Fruit fly (Drosophila melanogaster) whole organism, embryonic: ENCODE results near the gene CG15725.
A peak's percentile ranks its signal among the peaks of the same experiment; 100 is the strongest.

Experiments
- ATbp ChIP-seq: fragments of 200-800 bp; sonication (Bioruptor generic); optimal IDR thresholded peaks from 2 replicates; lab custom pipeline; 2017; ENCODE audit warnings: missing biosample characterization, mild to moderate bottlenecking, missing genetic modification characterization, missing genetic modification reagents
- CG10431 ChIP-seq: fragments of 200-800 bp; sonication (Bioruptor generic); optimal IDR thresholded peaks from 3 replicates; lab custom pipeline; 2018; ENCODE audit warnings: missing biosample characterization, mild to moderate bottlenecking, missing genetic modification characterization
- CG10543 ChIP-seq: fragments of 200-800 bp; sonication (Bioruptor generic); optimal IDR thresholded peaks from 3 replicates; lab custom pipeline; 2017; ENCODE audit warnings: missing biosample characterization, mild to moderate bottlenecking, missing genetic modification characterization, moderate library complexity
- CG10565 ChIP-seq: fragments of 200-800 bp; sonication (Bioruptor generic); optimal IDR thresholded peaks from 3 replicates; lab custom pipeline; 2016; ENCODE audit warnings: missing biosample characterization, mild to moderate bottlenecking, missing genetic modification characterization
- CG11398 ChIP-seq: fragments of 200-800 bp; sonication (Bioruptor generic); optimal IDR thresholded peaks from 2 replicates; lab custom pipeline; 2016; ENCODE audit warnings: missing biosample characterization, missing genetic modification characterization
- CG12071 ChIP-seq: fragments of 200-800 bp; sonication (Bioruptor generic); optimal IDR thresholded peaks from 3 replicates; lab custom pipeline; 2018; ENCODE audit warnings: missing biosample characterization, mild to moderate bottlenecking, missing genetic modification characterization
- CG12391 ChIP-seq: fragments of 200-800 bp; sonication (Bioruptor generic); optimal IDR thresholded peaks from 3 replicates; lab custom pipeline; 2018; ENCODE audit warnings: missing biosample characterization, mild to moderate bottlenecking, missing genetic modification characterization, moderate library complexity
- CG14014 ChIP-seq: fragments of 200-800 bp; sonication (Bioruptor generic); IDR thresholded peaks from 2 replicates; pipeline ENCODE4 v1.3.6; 2022; ENCODE audit warnings: missing biosample characterization, missing genetic modification characterization
- CG1603 ChIP-seq: fragments of 200-800 bp; sonication (Bioruptor generic); optimal IDR thresholded peaks from 2 replicates; lab custom pipeline; 2019; ENCODE audit warnings: missing biosample characterization, mild to moderate bottlenecking, missing genetic modification characterization, moderate library complexity
- CG16863 ChIP-seq: fragments of 200-800 bp; sonication (Bioruptor generic); optimal IDR thresholded peaks from 3 replicates; lab custom pipeline; 2016; ENCODE audit warnings: missing biosample characterization, missing genetic modification characterization
- CG17385 ChIP-seq: fragments of 200-800 bp; sonication (Bioruptor generic); optimal IDR thresholded peaks from 3 replicates; lab custom pipeline; 2018; ENCODE audit warnings: missing biosample characterization, mild to moderate bottlenecking, missing genetic modification characterization
- CG18262 ChIP-seq: fragments of 200-800 bp; optimal IDR thresholded peaks from 3 replicates; lab custom pipeline; 2019; ENCODE audit warnings: missing biosample characterization, mild to moderate bottlenecking, missing genetic modification characterization, moderate library complexity
- CG2116 ChIP-seq: fragments of 200-800 bp; sonication (Bioruptor generic); optimal IDR thresholded peaks from 3 replicates; lab custom pipeline; 2018; ENCODE audit warnings: missing biosample characterization, mild to moderate bottlenecking, missing genetic modification characterization
- CG2129 ChIP-seq: fragments of 200-800 bp; sonication (Bioruptor generic); IDR thresholded peaks from 2 replicates; pipeline ENCODE4 v1.3.6; 2022; ENCODE audit warnings: missing biosample characterization, missing genetic modification characterization; ENCODE audit not compliant: partially characterized antibody
- CG33557 ChIP-seq: fragments of 200-800 bp; sonication (Bioruptor generic); optimal IDR thresholded peaks from 2 replicates; lab custom pipeline; 2019; ENCODE audit warnings: missing biosample characterization, mild to moderate bottlenecking, missing genetic modification characterization, moderate library complexity
- CG3407 ChIP-seq: fragments of 200-800 bp; sonication (Bioruptor generic); optimal IDR thresholded peaks from 2 replicates; lab custom pipeline; 2018; ENCODE audit warnings: missing biosample characterization, mild to moderate bottlenecking, missing genetic modification characterization
- CG3847 ChIP-seq: fragments of 200-800 bp; sonication (Bioruptor generic); IDR thresholded peaks from 2 replicates; pipeline ENCODE4 v1.3.6; 2022; ENCODE audit warnings: missing biosample characterization, missing genetic modification characterization
- CG4360 ChIP-seq: fragments of 200-800 bp; sonication (Bioruptor generic); IDR thresholded peaks from 2 replicates; pipeline ENCODE4 v1.3.6; 2022; ENCODE audit warnings: missing biosample characterization, missing genetic modification characterization
- CG5180 ChIP-seq: fragments of 200-800 bp; sonication (Bioruptor generic); optimal IDR thresholded peaks from 3 replicates; lab custom pipeline; 2017; ENCODE audit warnings: missing biosample characterization, missing genetic modification characterization, mild to moderate bottlenecking, moderate library complexity, missing genetic modification reagents
- CG6689 ChIP-seq: fragments of 200-800 bp; sonication (Bioruptor generic); IDR thresholded peaks from 2 replicates; pipeline ENCODE4 v1.3.6; 2022; ENCODE audit warnings: missing biosample characterization, missing genetic modification characterization
- CG7271 ChIP-seq: fragments of 200-800 bp; sonication (Bioruptor generic); optimal IDR thresholded peaks from 2 replicates; lab custom pipeline; 2018; ENCODE audit warnings: missing biosample characterization, mild to moderate bottlenecking, missing genetic modification characterization, moderate library complexity
- CG7372 ChIP-seq: fragments of 200-800 bp; sonication (Bioruptor generic); IDR thresholded peaks from 2 replicates; pipeline ENCODE4 v1.3.6; 2022; ENCODE audit warnings: missing biosample characterization, missing genetic modification characterization
- CG9797 ChIP-seq: fragments of 200-800 bp; sonication (Bioruptor generic); optimal IDR thresholded peaks from 3 replicates; lab custom pipeline; 2018; ENCODE audit warnings: missing biosample characterization, mild to moderate bottlenecking, missing genetic modification characterization
- CkIIα-i1 ChIP-seq: fragments of 200-800 bp; sonication (Bioruptor generic); IDR thresholded peaks from 2 replicates; pipeline ENCODE4 v1.3.6; 2022; ENCODE audit warnings: missing biosample characterization, missing genetic modification characterization
- D19B ChIP-seq: fragments of 200-800 bp; sonication (Bioruptor generic); optimal IDR thresholded peaks from 2 replicates; lab custom pipeline; 2017; ENCODE audit warnings: missing biosample characterization, mild to moderate bottlenecking, missing genetic modification characterization
- Doc2 ChIP-seq: fragments of 200-800 bp; sonication (Bioruptor generic); IDR thresholded peaks from 2 replicates; pipeline ENCODE4 v1.3.6; 2022; ENCODE audit warnings: missing biosample characterization, missing genetic modification characterization
- E2f1 ChIP-seq: fragments of 200-800 bp; sonication (Bioruptor generic); IDR thresholded peaks from 2 replicates; pipeline ENCODE4 v1.3.6; 2022; ENCODE audit warnings: missing biosample characterization, missing genetic modification characterization
- Fer1 ChIP-seq: fragments of 200-800 bp; sonication (Bioruptor generic); optimal IDR thresholded peaks from 2 replicates; lab custom pipeline; 2017; ENCODE audit warnings: missing biosample characterization, mild to moderate bottlenecking, missing genetic modification characterization
- Hr51 ChIP-seq, 2 experiments: fragments of 200-800 bp; sonication (Bioruptor generic); optimal IDR thresholded peaks; 2 replicates in 1 of 2; 3 replicates in 1 of 2; lab custom pipeline; 2016 to 2018; ENCODE audit warnings: missing biosample characterization in 2 of 2, missing genetic modification characterization in 2 of 2, mild to moderate bottlenecking in 1 of 2, moderate library complexity in 1 of 2
- Hr78 ChIP-seq, 2 experiments: fragments of 200-800 bp in 1 of 2; fragments of >200 bp in 1 of 2; sonication (Bioruptor generic) in 1 of 2; optimal IDR thresholded peaks; 2 replicates each; lab custom pipeline; 2017 to 2019; ENCODE audit warnings: missing biosample characterization in 2 of 2, missing genetic modification characterization in 2 of 2, mild to moderate bottlenecking in 1 of 2, moderate library complexity in 1 of 2
- Mad ChIP-seq: fragments of 200-800 bp; sonication (Bioruptor generic); optimal IDR thresholded peaks from 2 replicates; lab custom pipeline; 2016; ENCODE audit warnings: missing biosample characterization, missing genetic modification characterization
- Ravus ChIP-seq: fragments of 200-800 bp; sonication (Bioruptor generic); IDR thresholded peaks from 2 replicates; pipeline ENCODE4 v1.3.6; 2022; ENCODE audit warnings: missing biosample characterization, missing genetic modification characterization
- Side ChIP-seq: fragments of 200-800 bp; sonication (Bioruptor generic); optimal IDR thresholded peaks from 2 replicates; lab custom pipeline; 2016; ENCODE audit warnings: missing biosample characterization, missing genetic modification characterization
- Spps ChIP-seq: fragments of 200-800 bp; sonication (Bioruptor generic); optimal IDR thresholded peaks from 2 replicates; lab custom pipeline; 2018; ENCODE audit warnings: missing biosample characterization, mild to moderate bottlenecking, missing genetic modification characterization
- Tbp ChIP-seq: fragments of >200 bp; optimal IDR thresholded peaks from 2 replicates; lab custom pipeline; 2018; ENCODE audit warnings: missing biosample characterization, missing genetic modification characterization
- ap ChIP-seq: fragments of 200-800 bp; sonication (Bioruptor generic); IDR thresholded peaks from 2 replicates; pipeline ENCODE4 v1.3.6; 2022; ENCODE audit warnings: missing biosample characterization, missing genetic modification characterization
- btn ChIP-seq: fragments of 200-800 bp; sonication (Bioruptor generic); optimal IDR thresholded peaks from 2 replicates; lab custom pipeline; 2016; ENCODE audit warnings: missing biosample characterization, missing genetic modification characterization
- chinmo ChIP-seq: fragments of 200-800 bp; sonication (Bioruptor generic); IDR thresholded peaks from 4 replicates; pipeline ENCODE4 v1.3.6; 2022; ENCODE audit warnings: missing biosample characterization, missing genetic modification characterization; ENCODE audit not compliant: partially characterized antibody
- gro ChIP-seq: fragments of 200-800 bp; sonication (Bioruptor generic); optimal IDR thresholded peaks from 2 replicates; lab custom pipeline; 2016; ENCODE audit warnings: missing biosample characterization, missing genetic modification characterization
- gsb-n ChIP-seq: fragments of 200-800 bp; sonication (Bioruptor generic); optimal IDR thresholded peaks from 3 replicates; lab custom pipeline; 2018; ENCODE audit warnings: missing biosample characterization, mild to moderate bottlenecking, missing genetic modification characterization
- ind ChIP-seq: fragments of 200-800 bp; sonication (Bioruptor generic); optimal IDR thresholded peaks from 3 replicates; lab custom pipeline; 2016; ENCODE audit warnings: missing biosample characterization, missing genetic modification characterization
- inv ChIP-seq: fragments of 200-800 bp; sonication (Bioruptor generic); IDR thresholded peaks from 2 replicates; pipeline ENCODE4 v1.3.6; 2022; ENCODE audit warnings: missing biosample characterization, missing genetic modification characterization; ENCODE audit not compliant: partially characterized antibody
- mam ChIP-seq: fragments of 200-800 bp; sonication (Bioruptor generic); optimal IDR thresholded peaks from 3 replicates; lab custom pipeline; 2016; ENCODE audit warnings: missing biosample characterization, missing genetic modification characterization
- nmo ChIP-seq: fragments of 200-800 bp; sonication (Bioruptor generic); optimal IDR thresholded peaks from 2 replicates; lab custom pipeline; 2018; ENCODE audit warnings: missing biosample characterization, mild to moderate bottlenecking, missing genetic modification characterization, moderate library complexity
- pum ChIP-seq: fragments of 200-800 bp; sonication (Bioruptor generic); optimal IDR thresholded peaks from 2 replicates; lab custom pipeline; 2016; ENCODE audit warnings: missing biosample characterization, missing genetic modification characterization
- scrt ChIP-seq: fragments of 200-800 bp; sonication (Bioruptor generic); optimal IDR thresholded peaks from 2 replicates; lab custom pipeline; 2018; ENCODE audit warnings: missing biosample characterization, mild to moderate bottlenecking, missing genetic modification characterization, moderate library complexity
- sima ChIP-seq: fragments of 200-800 bp; sonication (Bioruptor generic); optimal IDR thresholded peaks from 2 replicates; lab custom pipeline; 2016; ENCODE audit warnings: missing biosample characterization, missing genetic modification characterization
- toy ChIP-seq: fragments of 200-800 bp; sonication (Bioruptor generic); IDR thresholded peaks from 2 replicates; pipeline ENCODE4 v1.3.6; 2022; ENCODE audit warnings: missing biosample characterization, missing genetic modification characterization
- zf30C ChIP-seq: fragments of 200-800 bp; sonication (Bioruptor generic); optimal IDR thresholded peaks from 3 replicates; lab custom pipeline; 2018; ENCODE audit warnings: missing biosample characterization, mild to moderate bottlenecking, missing genetic modification characterization

The CG15725 gene

dm6 chrX:12665112-12665795 is 40.4 kb upstream of the CG15725 start (continued):
- TF ChIP-seq CG12391 (tag; lab: Kevin White, UChicago) (peak; percentile 92), D19B (peak; percentile 75), toy (GFP tag; lab: Robert Waterston, UW) (0 out of 2 replicates have a peak, but pooled peaks have one; percentile 45), Tbp (GFP tag; lab: Kevin White, UChicago) (no peak), CG2129 (GFP tag; lab: Robert Waterston, UW) (no peak), CG7372 (GFP tag; lab: Robert Waterston, UW) (peak; percentile 89), Mad (GFP tag; lab: Kevin White, UChicago) (peak; percentile 50), CG6689 (GFP tag; lab: Robert Waterston, UW) (peak; percentile 92), CkIIα-i1 (GFP tag; lab: Robert Waterston, UW) (no peak), Side (GFP tag; lab: Kevin White, UChicago) (peak; percentile 34), Ravus (GFP tag; lab: Robert Waterston, UW) (peak; percentile 71; the same call in 1 of the 2 replicates), chinmo (GFP tag; lab: Robert Waterston, UW) (peak; percentile 88), nmo (GFP tag; lab: Kevin White, UChicago) (peak; percentile 92), CG2116 (GFP tag; lab: Kevin White, UChicago) (peak; percentile 56), CG3407 (peak; percentile 81), btn (GFP tag; lab: Kevin White, UChicago) (no peak), CG4360 (GFP tag; lab: Robert Waterston, UW) (peak; percentile 97), E2f1 (GFP tag; lab: Robert Waterston, UW) (peak; percentile 90), CG18262 (peak; percentile 91), CG11398 (GFP tag; lab: Kevin White, UChicago) (no peak), CG10543 (GFP tag; lab: Kevin White, UChicago) (peak; percentile 75), ATbp (GFP tag; lab: Kevin White, UChicago) (peak; percentile 74), CG3847 (GFP tag; lab: Robert Waterston, UW) (peak; percentile 90), pum (GFP tag; lab: Kevin White, UChicago) (peak; percentile 53), Spps (tag; lab: Kevin White, UChicago) (peak; percentile 80), CG14014 (GFP tag; lab: Robert Waterston, UW) (peak; percentile 88), mam (GFP tag; lab: Kevin White, UChicago) (peak; percentile 65), gro (peak; percentile 27), CG12071 (GFP tag; lab: Kevin White, UChicago) (peak; percentile 77), Doc2 (GFP tag; lab: Robert Waterston, UW) (peak; percentile 68; the same call in 1 of the 2 replicates), CG9797 (GFP tag; lab: Kevin White, UChicago) (no peak), zf30C (GFP tag; lab: Kevin White, UChicago) (peak; percentile 88), ap (GFP tag; lab: Robert Waterston, UW) (peak; percentile 86), scrt (GFP tag; lab: Kevin White, UChicago) (peak; percentile 78), sima (no peak), CG17385 (GFP tag; lab: Kevin White, UChicago) (peak; percentile 86), Hr78 (GFP tag; optimal IDR thresholded peaks at IDR 0.05; lab: Kevin White, UChicago) (peak in 1 of 2 experiments; percentile 54), ind (peak; percentile 90), CG7271 (tag; lab: Kevin White, UChicago) (no peak), gsb-n (peak; percentile 87), CG5180 (GFP tag; lab: Kevin White, UChicago) (peak; percentile 69), Hr51 (GFP tag; optimal IDR thresholded peaks at IDR 0.05; lab: Kevin White, UChicago) (peak; percentile 44 to 87), CG33557 (GFP tag; lab: Kevin White, UChicago) (peak; percentile 81), CG1603 (peak; percentile 89), CG10431 (GFP tag; lab: Kevin White, UChicago) (peak; percentile 58), Fer1 (GFP tag; lab: Kevin White, UChicago) (peak; percentile 81), CG16863 (GFP tag; lab: Kevin White, UChicago) (peak; percentile 36), inv (GFP tag; lab: Robert Waterston, UW) (no peak), CG10565 (GFP tag; lab: Kevin White, UChicago) (peak; percentile 6)
